Fruit fly (Drosophila melanogaster): ENCODE results near the gene CG15186.

DNA sequence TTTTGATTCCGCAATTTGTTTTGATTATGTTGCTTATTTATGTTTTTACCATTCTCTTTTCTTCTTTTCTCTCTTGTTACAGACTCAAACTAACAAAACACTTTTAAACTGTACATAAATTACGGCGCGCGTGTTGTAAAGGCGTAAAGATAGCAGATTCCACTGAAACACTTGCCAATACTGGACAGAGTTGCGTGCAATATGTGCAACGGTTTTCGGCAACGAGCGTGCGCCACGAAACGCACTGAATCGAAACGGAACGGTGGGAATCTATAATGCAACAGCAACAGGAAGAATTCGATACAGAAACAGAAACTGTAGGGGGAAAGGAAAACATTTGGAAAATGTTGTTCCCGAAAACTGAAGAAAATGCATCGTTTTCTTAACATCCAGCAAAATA lies 41.5 kb upstream of the CG15186 start:
- TF ChIP-seq CG11902 (GFP tag; optimal IDR thresholded peaks at IDR 0.05) (no peak), net (GFP tag; optimal IDR thresholded peaks at IDR 0.05) (no peak), dac (GFP tag; optimal IDR thresholded peaks at IDR 0.05) (no peak), spab (GFP tag; optimal IDR thresholded peaks at IDR 0.05) (no peak), CG9139 (GFP tag; optimal IDR thresholded peaks at IDR 0.05) (no peak), Hr39 (GFP tag; optimal IDR thresholded peaks at IDR 0.05) (no peak), CG6854 (GFP tag; optimal IDR thresholded peaks at IDR 0.05) (no peak), cyc (GFP tag; optimal IDR thresholded peaks at IDR 0.05) (no peak), CG10631 (GFP tag; optimal IDR thresholded peaks at IDR 0.05) (no peak), CG31627 (GFP tag; optimal IDR thresholded peaks at IDR 0.05) (no peak), Sox102F (GFP tag; optimal IDR thresholded peaks at IDR 0.05) (no peak), CG3032 (tag; optimal IDR thresholded peaks at IDR 0.05) (no peak), CG16779 (tag; optimal IDR thresholded peaks at IDR 0.05) (no peak)

Data from whole organism, prepupa.